Fruit fly (Drosophila melanogaster): ENCODE data around the gene rhea.
A peak's percentile ranks its signal among the peaks of the same experiment; 100 is the strongest.

rhea gene

dm6 chr3L:8518516-8519087 is 26.2 kb upstream of the rhea start, which contains the start of gene GstO3:
Gene GstO3 (plus strand): TSS chr3L:8518885.
- TF ChIP-seq Pif1B (GFP tag; optimal IDR thresholded peaks at IDR 0.05) (peak; percentile 49), Ets98B (GFP tag; IDR thresholded peaks at IDR 0.05) (peak; percentile 65), Pif1A (GFP tag; optimal IDR thresholded peaks at IDR 0.05) (no peak), CG12605 (GFP tag; IDR thresholded peaks at IDR 0.05) (peak; percentile 80), CG32121 (GFP tag; IDR thresholded peaks at IDR 0.05) (peak; percentile 34; the same call in 1 of the 2 replicates), gl (tag; optimal IDR thresholded peaks at IDR 0.05) (peak; percentile 71), CG14655 (GFP tag; optimal IDR thresholded peaks at IDR 0.05) (no peak), CG15710 (tag; optimal IDR thresholded peaks at IDR 0.05) (peak; percentile 12), CG8301 (tag; optimal IDR thresholded peaks at IDR 0.05) (peak; percentile 28), Snoo (tag; optimal IDR thresholded peaks at IDR 0.05) (peak; percentile 49), CG34367 (tag; optimal IDR thresholded peaks at IDR 0.05) (peak; percentile 1), CG10348 (GFP tag; IDR thresholded peaks at IDR 0.05) (no peak)

- TF ChIP-seq CG4496 (GFP tag; IDR thresholded peaks at IDR 0.05) (no peak), Snoo (tag; optimal IDR thresholded peaks at IDR 0.05) (no peak), EcR (GFP tag; optimal IDR thresholded peaks at IDR 0.05) (peak; percentile 22)
Measured at dm6 chr3L:8519232-8519631, 25.6 kb upstream of the rhea start.

dm6 chr3L:8520252-8520651 is 24.5 kb upstream of the rhea start, which contains the start of gene se:
Gene se (plus strand): TSS chr3L:8520552.
- TF ChIP-seq CG8159 (tag; optimal IDR thresholded peaks at IDR 0.05) (no peak), Pif1A (GFP tag; optimal IDR thresholded peaks at IDR 0.05) (no peak), fd96Ca (GFP tag; IDR thresholded peaks at IDR 0.05) (no peak), EcR (GFP tag; optimal IDR thresholded peaks at IDR 0.05) (no peak), D1 (tag; optimal IDR thresholded peaks at IDR 0.05) (no peak)

dm6 chr3L:8523257-8523656 is 21.5 kb upstream of the rhea start, which contains the start of gene GstO2:
Gene GstO2 (minus strand): TSS chr3L:8523501.
- no peak for TF ChIP-seq CG8159 (tag; optimal IDR thresholded peaks at IDR 0.05)
- TF ChIP-seq Pif1A (GFP tag; optimal IDR thresholded peaks at IDR 0.05): no peak
- no peak for TF ChIP-seq gl (tag; optimal IDR thresholded peaks at IDR 0.05)
- no peak for TF ChIP-seq CG13204 (GFP tag; optimal IDR thresholded peaks at IDR 0.05)
- no peak for TF ChIP-seq Snoo (tag; optimal IDR thresholded peaks at IDR 0.05)
- no peak for TF ChIP-seq fd96Ca (GFP tag; IDR thresholded peaks at IDR 0.05)
- TF ChIP-seq CG8301 (tag; optimal IDR thresholded peaks at IDR 0.05): no peak
- no peak for TF ChIP-seq CG32121 (GFP tag; IDR thresholded peaks at IDR 0.05)
- no peak for TF ChIP-seq CG4496 (GFP tag; IDR thresholded peaks at IDR 0.05)
- no peak for TF ChIP-seq D1 (tag; optimal IDR thresholded peaks at IDR 0.05)
- TF ChIP-seq CG15710 (tag; optimal IDR thresholded peaks at IDR 0.05): no peak
- TF ChIP-seq CG10348 (GFP tag; IDR thresholded peaks at IDR 0.05): no peak
- no peak for TF ChIP-seq EcR (GFP tag; optimal IDR thresholded peaks at IDR 0.05)
- TF ChIP-seq CG17806 (tag; optimal IDR thresholded peaks at IDR 0.05): no peak
- no peak for TF ChIP-seq CG14655 (GFP tag; optimal IDR thresholded peaks at IDR 0.05)

- TF ChIP-seq EcR (GFP tag; optimal IDR thresholded peaks at IDR 0.05) (no peak), CG10348 (GFP tag; IDR thresholded peaks at IDR 0.05) (no peak), CG15710 (tag; optimal IDR thresholded peaks at IDR 0.05) (peak; percentile 14), CG32121 (GFP tag; IDR thresholded peaks at IDR 0.05) (0 out of 2 replicates have a peak, but pooled peaks have one; percentile 24), CG13204 (GFP tag; optimal IDR thresholded peaks at IDR 0.05) (no peak), Snoo (tag; optimal IDR thresholded peaks at IDR 0.05) (peak; percentile 5), rn (GFP tag; IDR thresholded peaks at IDR 0.05) (no peak), Pif1B (GFP tag; optimal IDR thresholded peaks at IDR 0.05) (no peak), CG14655 (GFP tag; optimal IDR thresholded peaks at IDR 0.05) (no peak), gl (tag; optimal IDR thresholded peaks at IDR 0.05) (peak; percentile 8), Pif1A (GFP tag; optimal IDR thresholded peaks at IDR 0.05) (no peak), Ets98B (GFP tag; IDR thresholded peaks at IDR 0.05) (peak; percentile 45; the same call in 1 of the 2 replicates), CG8301 (tag; optimal IDR thresholded peaks at IDR 0.05) (no peak), CG9948 (tag; optimal IDR thresholded peaks at IDR 0.05) (no peak), CG8159 (tag; optimal IDR thresholded peaks at IDR 0.05) (peak; percentile 80), D1 (tag; optimal IDR thresholded peaks at IDR 0.05) (no peak), CG4496 (GFP tag; IDR thresholded peaks at IDR 0.05) (peak; percentile 38; the same call in 2 of the 3 replicates), fd96Ca (GFP tag; IDR thresholded peaks at IDR 0.05) (no peak), CG17806 (tag; optimal IDR thresholded peaks at IDR 0.05) (no peak), CG12605 (GFP tag; IDR thresholded peaks at IDR 0.05) (no peak), CG34367 (tag; optimal IDR thresholded peaks at IDR 0.05) (no peak)
Measured at dm6 chr3L:8524816-8525625, 19.8 kb upstream of the rhea start, which contains the start of the genes GstO1 and foi. Gene GstO1 (minus strand): TSS chr3L:8524866. Gene foi (plus strand): TSS chr3L:8525244.

Measured in whole organism, pupa.